Fruit fly (Drosophila melanogaster): ENCODE data around the gene Sdhaf3.

DNA sequence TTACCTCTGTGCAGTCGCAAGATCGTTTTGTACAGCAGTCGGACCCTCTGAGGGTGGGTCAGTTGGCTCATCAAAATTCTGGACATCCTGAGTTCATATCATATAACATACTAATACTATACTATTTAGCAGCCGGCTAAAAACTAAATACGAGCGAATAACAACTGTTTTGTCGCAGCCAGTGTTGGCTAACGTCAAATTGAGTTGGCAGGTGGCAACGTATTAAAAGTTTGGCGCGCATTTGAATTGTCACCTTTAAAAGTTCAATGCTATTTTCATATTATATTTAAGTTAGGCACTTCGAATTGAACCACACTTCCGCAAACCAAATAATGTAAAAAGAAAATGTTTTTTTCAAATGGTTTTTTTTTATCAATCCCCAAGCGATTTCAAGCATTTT, at the start of gene Sdhaf3:
- TF ChIP-seq pan (optimal IDR thresholded peaks at IDR 0.05): no peak
- no peak for TF ChIP-seq EcR (GFP tag; optimal IDR thresholded peaks at IDR 0.05)
- no peak for TF ChIP-seq CG8478 (optimal IDR thresholded peaks at IDR 0.05)
- TF ChIP-seq usp (GFP tag; optimal IDR thresholded peaks at IDR 0.05): no peak
- TF ChIP-seq psq (optimal IDR thresholded peaks at IDR 0.05): no peak

Measured in whole organism.